Fruit fly (Drosophila melanogaster) whole organism, prepupa: ENCODE results near the gene Tpr2.

Experiments
- Blimp-1 ChIP-seq: fragments of 200-800 bp; sonication (Bioruptor generic); optimal IDR thresholded peaks from 3 replicates; lab custom pipeline; 2017; ENCODE audit warnings: missing biosample characterization, missing genetic modification characterization, mild to moderate bottlenecking, moderate library complexity, missing genetic modification reagents
- CG10631 ChIP-seq: fragments of 200-800 bp; sonication (Bioruptor generic); optimal IDR thresholded peaks from 2 replicates; lab custom pipeline; 2016; ENCODE audit warnings: missing biosample characterization, missing genetic modification characterization
- CG10669 ChIP-seq: fragments of 200-800 bp; sonication (Bioruptor generic); optimal IDR thresholded peaks from 3 replicates; lab custom pipeline; 2018; ENCODE audit warnings: missing biosample characterization, mild to moderate bottlenecking, missing genetic modification characterization, moderate library complexity
- CG11294 ChIP-seq: fragments of 200-800 bp; sonication (Bioruptor generic); IDR thresholded peaks from 2 replicates; pipeline ENCODE4 v1.3.6; 2022; ENCODE audit warnings: missing biosample characterization, missing genetic modification characterization
- CG11762 ChIP-seq: fragments of 200-800 bp; sonication (Bioruptor generic); optimal IDR thresholded peaks from 3 replicates; lab custom pipeline; 2016; ENCODE audit warnings: missing biosample characterization, missing genetic modification characterization; ENCODE audit not compliant: insufficient read depth
- CG11902 ChIP-seq: fragments of 200-800 bp; sonication (Bioruptor generic); optimal IDR thresholded peaks from 3 replicates; lab custom pipeline; 2016; ENCODE audit warnings: missing biosample characterization, missing genetic modification characterization
- CG15336 ChIP-seq: fragments of 200-800 bp; sonication (Bioruptor generic); IDR thresholded peaks from 2 replicates; pipeline ENCODE4 v1.3.6; 2022; ENCODE audit warnings: missing biosample characterization, missing genetic modification characterization
- CG1621 ChIP-seq: fragments of 200-800 bp; sonication (Bioruptor generic); optimal IDR thresholded peaks from 3 replicates; lab custom pipeline; 2018; ENCODE audit warnings: missing biosample characterization, mild to moderate bottlenecking, missing genetic modification characterization
- CG16779 ChIP-seq: fragments of 200-800 bp; sonication (Bioruptor generic); optimal IDR thresholded peaks from 3 replicates; lab custom pipeline; 2017; ENCODE audit warnings: missing biosample characterization, mild to moderate bottlenecking, missing genetic modification characterization
- CG32006 ChIP-seq: fragments of 200-800 bp; sonication (Bioruptor generic); optimal IDR thresholded peaks from 3 replicates; lab custom pipeline; 2017; ENCODE audit warnings: missing biosample characterization, mild to moderate bottlenecking, missing genetic modification characterization
- CG3919 ChIP-seq: fragments of 200-800 bp; sonication (Bioruptor generic); optimal IDR thresholded peaks from 3 replicates; lab custom pipeline; 2016; ENCODE audit warnings: missing biosample characterization, missing genetic modification characterization
- CG4318 ChIP-seq: fragments of 200-800 bp; sonication (Bioruptor generic); optimal IDR thresholded peaks from 3 replicates; lab custom pipeline; 2017; ENCODE audit warnings: missing biosample characterization, mild to moderate bottlenecking, missing genetic modification characterization
- CG6163 ChIP-seq: fragments of 200-800 bp; sonication (Bioruptor generic); IDR thresholded peaks from 3 replicates; pipeline ENCODE4 v1.3.6; 2022; ENCODE audit warnings: missing biosample characterization, missing genetic modification characterization
- CG6276 ChIP-seq: fragments of 200-800 bp; sonication (Bioruptor generic); optimal IDR thresholded peaks from 2 replicates; lab custom pipeline; 2017; ENCODE audit warnings: missing biosample characterization, mild to moderate bottlenecking, missing genetic modification characterization
- CG6808 ChIP-seq: fragments of 200-800 bp; sonication (Bioruptor generic); optimal IDR thresholded peaks from 3 replicates; lab custom pipeline; 2017; ENCODE audit warnings: missing biosample characterization, missing genetic modification characterization, mild to moderate bottlenecking, moderate library complexity, missing genetic modification reagents
- CG6854 ChIP-seq: fragments of 200-800 bp; sonication (Bioruptor generic); optimal IDR thresholded peaks from 2 replicates; lab custom pipeline; 2017; ENCODE audit warnings: missing biosample characterization, mild to moderate bottlenecking, missing genetic modification characterization
- CG7368 ChIP-seq: fragments of 200-800 bp; sonication (Bioruptor generic); optimal IDR thresholded peaks from 3 replicates; lab custom pipeline; 2016; ENCODE audit warnings: missing biosample characterization, missing genetic modification characterization
- CG8119 ChIP-seq: fragments of 200-800 bp; sonication (Bioruptor generic); IDR thresholded peaks from 3 replicates; pipeline ENCODE4 v1.3.6; 2022; ENCODE audit warnings: missing biosample characterization, missing genetic modification characterization
- CG8319 ChIP-seq: fragments of 200-800 bp; sonication (Bioruptor generic); optimal IDR thresholded peaks from 3 replicates; lab custom pipeline; 2016; ENCODE audit warnings: missing biosample characterization, missing genetic modification characterization
- CG8632 ChIP-seq: fragments of 200-800 bp; sonication (Bioruptor generic); optimal IDR thresholded peaks from 3 replicates; lab custom pipeline; 2016; ENCODE audit warnings: missing biosample characterization, missing genetic modification characterization
- CG9139 ChIP-seq: fragments of 200-800 bp; sonication (Bioruptor generic); optimal IDR thresholded peaks from 3 replicates; lab custom pipeline; 2017; ENCODE audit warnings: missing biosample characterization, mild to moderate bottlenecking, missing genetic modification characterization
- Eip75B ChIP-seq: fragments of 200-800 bp; sonication (Bioruptor generic); optimal IDR thresholded peaks from 3 replicates; lab custom pipeline; 2016; ENCODE audit warnings: missing biosample characterization, missing genetic modification characterization
- Eip78C ChIP-seq: fragments of 200-800 bp; sonication (Bioruptor generic); peaks from one replicate; lab custom pipeline; 2016; ENCODE audit warnings: missing biosample characterization, missing genetic modification characterization
- Eip93F ChIP-seq: fragments of 200-800 bp; sonication (Bioruptor generic); optimal IDR thresholded peaks from 2 replicates; lab custom pipeline; 2016; ENCODE audit warnings: missing biosample characterization, mild to moderate bottlenecking, missing genetic modification characterization
- Ets21C ChIP-seq: fragments of 200-800 bp; sonication (Bioruptor generic); optimal IDR thresholded peaks from 3 replicates; lab custom pipeline; 2016; ENCODE audit warnings: missing biosample characterization, missing genetic modification characterization
- Gug ChIP-seq: fragments of 200-800 bp; sonication (Bioruptor generic); IDR thresholded peaks from 2 replicates; pipeline ENCODE4 v1.3.6; 2022; ENCODE audit warnings: missing biosample characterization, missing genetic modification characterization
- Hr38 ChIP-seq: sonication (Bioruptor generic); optimal IDR thresholded peaks from 2 replicates; lab custom pipeline; 2016; ENCODE audit warnings: missing biosample characterization, missing genetic modification characterization
- Hr39 ChIP-seq: fragments of 200-800 bp; sonication (Bioruptor generic); optimal IDR thresholded peaks from 2 replicates; lab custom pipeline; 2016; ENCODE audit warnings: missing biosample characterization, missing genetic modification characterization
- Hr4 ChIP-seq: fragments of 200-800 bp; sonication (Bioruptor generic); optimal IDR thresholded peaks from 3 replicates; lab custom pipeline; 2016; ENCODE audit warnings: missing biosample characterization, missing genetic modification characterization
- Lpt ChIP-seq: fragments of 200-800 bp; sonication (Bioruptor generic); optimal IDR thresholded peaks from 3 replicates; lab custom pipeline; 2016; ENCODE audit warnings: missing biosample characterization, missing genetic modification characterization
- OdsH ChIP-seq: fragments of 200-800 bp; sonication (Bioruptor generic); optimal IDR thresholded peaks from 3 replicates; lab custom pipeline; 2016; ENCODE audit warnings: missing biosample characterization, missing genetic modification characterization
- Sox14 ChIP-seq: fragments of 200-800 bp; sonication (Bioruptor generic); optimal IDR thresholded peaks from 3 replicates; lab custom pipeline; 2016; ENCODE audit warnings: missing biosample characterization, missing genetic modification characterization
- Sox15 ChIP-seq: fragments of 200-800 bp; sonication (Bioruptor generic); optimal IDR thresholded peaks from 3 replicates; lab custom pipeline; 2016; ENCODE audit warnings: missing biosample characterization, missing genetic modification characterization
- achi ChIP-seq: fragments of 200-800 bp; sonication (Bioruptor generic); optimal IDR thresholded peaks from 3 replicates; lab custom pipeline; 2016; ENCODE audit warnings: missing biosample characterization, missing genetic modification characterization
- acj6 ChIP-seq: fragments of 200-800 bp; sonication (Bioruptor generic); optimal IDR thresholded peaks from 3 replicates; lab custom pipeline; 2016; ENCODE audit warnings: missing biosample characterization, missing genetic modification characterization
- cyc ChIP-seq: fragments of 200-800 bp; sonication (Bioruptor generic); optimal IDR thresholded peaks from 3 replicates; lab custom pipeline; 2016; ENCODE audit warnings: missing biosample characterization, missing genetic modification characterization
- dac ChIP-seq: fragments of 200-800 bp; sonication (Bioruptor generic); optimal IDR thresholded peaks from 2 replicates; lab custom pipeline; 2017; ENCODE audit warnings: missing biosample characterization, mild to moderate bottlenecking, missing genetic modification characterization
- eg ChIP-seq: fragments of 200-800 bp; sonication (Bioruptor generic); IDR thresholded peaks from 3 replicates; pipeline ENCODE4 v1.3.6; 2022; ENCODE audit warnings: missing biosample characterization, missing genetic modification characterization
- fd59A ChIP-seq: fragments of 200-800 bp; sonication (Bioruptor generic); optimal IDR thresholded peaks from 2 replicates; lab custom pipeline; 2017; ENCODE audit warnings: missing biosample characterization, mild to moderate bottlenecking, missing genetic modification characterization, missing genetic modification reagents
- fd85E ChIP-seq: fragments of 200-800 bp; sonication (Bioruptor generic); optimal IDR thresholded peaks from 3 replicates; lab custom pipeline; 2016; ENCODE audit warnings: missing biosample characterization, missing genetic modification characterization
- fkh ChIP-seq: fragments of 200-800 bp; sonication (Bioruptor generic); optimal IDR thresholded peaks from 3 replicates; lab custom pipeline; 2017; ENCODE audit warnings: missing biosample characterization, mild to moderate bottlenecking, missing genetic modification characterization, moderate library complexity
- lz ChIP-seq: fragments of 200-800 bp; sonication (Bioruptor generic); optimal IDR thresholded peaks from 3 replicates; lab custom pipeline; 2016; ENCODE audit warnings: missing biosample characterization, missing genetic modification characterization
- net ChIP-seq: fragments of 200-800 bp; sonication (Bioruptor generic); optimal IDR thresholded peaks from 3 replicates; lab custom pipeline; 2016; ENCODE audit warnings: missing biosample characterization, missing genetic modification characterization
- pdm3 ChIP-seq: fragments of 200-800 bp; sonication (Bioruptor generic); optimal IDR thresholded peaks from 3 replicates; lab custom pipeline; 2016; ENCODE audit warnings: missing biosample characterization, missing genetic modification characterization
- salr ChIP-seq, 2 experiments: fragments of 200-800 bp; sonication (Bioruptor generic); optimal IDR thresholded peaks; 3 replicates each; lab custom pipeline; 2016 to 2018; ENCODE audit warnings: missing biosample characterization in 2 of 2, missing genetic modification characterization in 2 of 2, mild to moderate bottlenecking in 1 of 2
- spab ChIP-seq: fragments of 200-800 bp; sonication (Bioruptor generic); optimal IDR thresholded peaks from 2 replicates; lab custom pipeline; 2017; ENCODE audit warnings: missing biosample characterization, mild to moderate bottlenecking, missing genetic modification characterization, missing genetic modification reagents
- svp ChIP-seq: fragments of 200-800 bp; sonication (Bioruptor generic); peaks from one replicate; lab custom pipeline; 2016; ENCODE audit warnings: missing biosample characterization, missing genetic modification characterization
- topi ChIP-seq: fragments of 200-800 bp; sonication (Bioruptor generic); optimal IDR thresholded peaks from 3 replicates; lab custom pipeline; 2016; ENCODE audit warnings: missing biosample characterization, missing genetic modification characterization
- vri ChIP-seq: fragments of 200-800 bp; sonication (Bioruptor generic); optimal IDR thresholded peaks from 3 replicates; lab custom pipeline; 2016; ENCODE audit warnings: missing biosample characterization, mild to moderate bottlenecking, missing genetic modification characterization

Gene Tpr2

DNA sequence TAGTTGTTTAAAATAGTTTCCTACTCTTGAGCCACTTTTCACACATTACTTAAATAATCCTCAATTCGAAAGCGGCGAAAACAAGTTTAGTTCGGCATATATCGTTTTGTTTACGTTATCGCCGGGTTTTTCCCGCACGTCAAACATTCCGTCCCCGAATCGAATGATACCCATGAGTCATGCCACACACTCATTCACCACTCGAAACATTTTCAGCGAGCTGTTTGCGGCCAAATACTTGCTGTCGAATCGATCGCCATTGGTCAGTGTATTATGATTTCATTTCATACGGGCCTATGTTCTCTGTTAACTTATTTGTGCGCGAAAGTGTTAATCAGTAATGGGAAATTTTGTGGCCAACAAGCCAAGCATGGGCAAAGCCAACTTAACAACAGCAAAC lies 37.2 kb downstream of the Tpr2 start:
- TF ChIP-seq fkh (peak; percentile 5), pdm3 (GFP tag; lab: Kevin White, UChicago) (no peak), Eip78C (peak; percentile 27)

DNA sequence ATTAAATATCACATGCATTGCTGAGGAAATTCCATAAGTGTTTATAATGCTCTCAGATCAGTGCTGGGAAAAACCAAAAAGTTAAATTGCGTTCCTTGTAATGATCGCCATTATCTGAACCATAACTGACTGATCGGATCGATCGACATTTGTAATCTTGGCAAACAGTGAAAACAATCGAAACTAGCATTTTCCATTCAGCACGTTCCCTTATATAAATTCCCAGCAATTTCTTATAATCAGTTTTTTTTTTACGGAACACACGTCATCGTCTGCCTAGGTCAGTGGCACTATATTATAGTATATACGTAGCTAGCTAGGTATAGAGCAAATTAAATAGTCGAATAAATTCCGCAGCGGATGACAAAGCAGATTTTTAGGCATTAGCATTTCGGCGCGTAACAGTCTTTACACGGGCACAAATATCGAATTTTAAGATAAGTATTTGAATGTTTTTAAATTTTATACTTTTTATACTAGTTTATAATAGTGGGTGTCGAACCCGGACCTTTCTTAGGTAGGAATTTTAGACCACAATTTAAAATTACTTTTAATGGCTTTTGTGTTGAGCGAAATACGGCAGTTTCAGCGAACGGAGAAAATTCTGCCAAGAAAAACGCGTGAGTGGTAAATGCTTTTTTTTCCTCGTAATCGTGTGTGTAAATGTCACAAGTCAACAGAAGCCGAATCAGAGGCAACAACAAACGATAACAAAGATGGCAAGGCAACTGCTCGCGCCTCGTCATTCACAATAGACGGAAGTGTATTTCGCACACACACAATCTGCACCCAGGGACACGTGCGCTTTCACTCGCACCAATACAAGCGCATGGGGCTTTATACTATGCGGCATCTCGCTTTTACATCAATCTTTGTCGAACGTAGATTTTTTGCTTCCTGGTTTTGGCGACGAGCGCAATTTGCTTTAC lies 38.4 kb downstream of the Tpr2 start:
- TF ChIP-seq Lpt (GFP tag; lab: Kevin White, UChicago) (peak; percentile 23), CG16779 (no peak), net (no peak), Hr39 (GFP tag; lab: Kevin White, UChicago) (no peak), Hr4 (GFP tag; lab: Kevin White, UChicago) (no peak), CG11294 (no peak), CG6276 (GFP tag; lab: Kevin White, UChicago) (no peak), Eip78C (peak; percentile 76), CG3919 (peak; percentile 9), CG11902 (GFP tag; lab: Kevin White, UChicago) (no peak), fkh (peak; percentile 63), achi (GFP tag; lab: Kevin White, UChicago) (no peak), spab (GFP tag; lab: Kevin White, UChicago) (no peak), OdsH (GFP tag; lab: Kevin White, UChicago) (no peak), acj6 (GFP tag; lab: Kevin White, UChicago) (no peak), CG15336 (0 out of 2 replicates have a peak, but pooled peaks have one; percentile 10), CG8319 (GFP tag; lab: Kevin White, UChicago) (no peak), CG6808 (peak; percentile 12), eg (GFP tag; lab: Robert Waterston, UW) (peak; percentile 33; the same call in 1 of the 3 replicates), CG8119 (0 out of 3 replicates have a peak, but pooled peaks have one; percentile 24), salr (GFP tag; optimal IDR thresholded peaks at IDR 0.05; lab: Kevin White, UChicago) (no peak), dac (GFP tag; lab: Kevin White, UChicago) (no peak), CG1621 (tag; lab: Kevin White, UChicago) (no peak), lz (no peak), CG32006 (GFP tag; lab: Kevin White, UChicago) (no peak), CG6163 (GFP tag; lab: Robert Waterston, UW) (peak; percentile 64), Sox15 (GFP tag; lab: Kevin White, UChicago) (no peak), CG7368 (no peak), fd85E (GFP tag; lab: Kevin White, UChicago) (no peak), Eip93F (GFP tag; lab: Kevin White, UChicago) (no peak), svp (GFP tag; lab: Kevin White, UChicago) (peak; percentile 97), CG11762 (GFP tag; lab: Kevin White, UChicago) (no peak), CG8632 (GFP tag; lab: Kevin White, UChicago) (no peak), cyc (GFP tag; lab: Kevin White, UChicago) (no peak), CG4318 (GFP tag; lab: Kevin White, UChicago) (no peak), CG6854 (GFP tag; lab: Kevin White, UChicago) (peak; percentile 27), topi (GFP tag; lab: Kevin White, UChicago) (no peak), CG10669 (GFP tag; lab: Kevin White, UChicago) (no peak), Blimp-1 (no peak), CG9139 (GFP tag; lab: Kevin White, UChicago) (peak; percentile 32), CG10631 (GFP tag; lab: Kevin White, UChicago) (no peak), Gug (GFP tag; lab: Robert Waterston, UW) (no peak), Ets21C (no peak), Sox14 (GFP tag; lab: Kevin White, UChicago) (peak; percentile 17), vri (GFP tag; lab: Kevin White, UChicago) (no peak), fd59A (GFP tag; lab: Kevin White, UChicago) (peak; percentile 8), Hr38 (GFP tag; lab: Kevin White, UChicago) (no peak), Eip75B (no peak)
